Worm (Caenorhabditis elegans) whole organism, L4/young adult: Measurements from ENCODE around the gene Y82E9BR.19.
A peak's percentile ranks its signal among the peaks of the same experiment; 100 is the strongest.

Experiments used
- W03F9.2 ChIP-seq: fragments of 150-350 bp; optimal IDR thresholded peaks from 2 replicates; lab custom pipeline; 2014; ENCODE audit warnings: missing biosample characterization, missing genetic modification characterization
- dao-5 ChIP-seq: sonication (generic microtip); optimal IDR thresholded peaks from 2 replicates; lab custom pipeline; 2016; ENCODE audit warnings: missing genotype, missing genetic modification characterization, moderate library complexity, missing compliant biosample characterization
- him-1 ChIP-seq: sonication (generic microtip); optimal IDR thresholded peaks from 2 replicates; lab custom pipeline; 2016; ENCODE audit warnings: missing genotype, missing genetic modification reagents, missing genetic modification characterization, missing compliant biosample characterization

Gene Y82E9BR.19

ce11 chrIII:1495230-1495629, at the start of gene Y82E9BR.19:
Y82E9BR.19 (minus strand) TSS chrIII:1495330.
- TF ChIP-seq dao-5 (tag; lab: Kevin White, UChicago) (no peak), W03F9.2 (tag; lab: Kevin White, UChicago) (no peak), him-1 (no peak)

- TF ChIP-seq dao-5 (tag; lab: Kevin White, UChicago), result no peak
- TF ChIP-seq him-1, result no peak
- TF ChIP-seq W03F9.2 (tag; lab: Kevin White, UChicago), result no peak
These were observed 48.4 kb upstream of the Y82E9BR.19 start for ce11 chrIII:1543406-1544011.

DNA sequence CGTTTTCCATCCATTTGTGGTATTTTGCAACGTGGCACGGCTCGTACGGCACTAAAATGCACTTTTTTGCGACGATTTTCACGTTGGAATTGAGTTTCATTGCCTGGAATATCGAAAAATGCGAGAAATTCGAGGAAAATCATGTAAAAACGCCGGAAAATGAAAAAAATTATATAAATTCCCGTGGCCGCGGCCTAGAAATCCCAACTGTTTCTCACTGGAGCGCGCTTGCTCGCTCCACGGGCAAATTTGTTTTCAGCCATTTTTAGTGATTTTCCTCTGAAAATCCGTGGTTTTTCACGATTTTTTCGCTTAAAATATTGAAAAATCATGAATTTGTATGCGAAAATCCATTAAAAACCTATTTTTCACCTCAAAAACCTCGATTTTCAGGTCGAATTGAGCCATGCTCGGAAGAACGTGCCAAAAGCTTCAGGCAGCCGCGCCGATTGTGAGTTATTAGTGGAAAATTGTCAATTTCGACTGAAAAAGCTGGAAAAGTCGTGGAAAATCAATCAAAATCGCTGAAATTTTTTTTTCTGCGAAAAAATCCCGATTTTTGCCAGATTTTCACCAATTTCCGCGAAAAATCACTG, 45.1 kb upstream of the Y82E9BR.19 start, which contains the start of the genes Y67D2.5 and cisd-3.2:
TSS of gene Y67D2.5 (minus strand) at position 145 of the 596 bp plus-strand sequence.
TSS of gene cisd-3.2 (plus strand) at position 394 of the 596 bp plus-strand sequence.
- TF ChIP-seq W03F9.2 (tag; lab: Kevin White, UChicago) (peak; percentile 23), him-1 (no peak), dao-5 (tag; lab: Kevin White, UChicago) (no peak)

- TF ChIP-seq dao-5 (tag; lab: Kevin White, UChicago), result no peak
- TF ChIP-seq W03F9.2 (tag; lab: Kevin White, UChicago), result no peak
- TF ChIP-seq him-1, result no peak
These were observed 44.2 kb upstream of the Y82E9BR.19 start for ce11 chrIII:1539366-1539765.

DNA sequence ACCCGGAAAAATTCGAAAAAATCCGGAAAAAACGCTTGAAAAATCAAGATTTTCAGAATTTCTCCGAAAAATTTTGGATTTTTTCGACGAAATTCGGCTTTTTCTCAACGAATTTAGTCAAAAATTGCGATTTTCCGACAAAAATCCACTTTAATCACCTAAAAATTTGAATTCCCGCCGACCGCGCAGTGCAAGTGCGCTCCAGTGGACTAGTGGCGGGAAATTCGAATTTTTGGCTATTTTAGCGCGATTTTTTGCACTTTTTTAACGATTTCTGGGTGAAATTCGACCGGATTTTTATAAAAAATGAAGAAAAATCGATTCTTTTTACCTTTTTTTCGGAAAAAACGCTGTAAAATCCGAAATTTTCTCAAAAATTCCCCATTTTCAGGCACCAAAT, 39.3 kb upstream of the Y82E9BR.19 start:
- TF ChIP-seq him-1 (no peak), W03F9.2 (tag; lab: Kevin White, UChicago) (no peak), dao-5 (tag; lab: Kevin White, UChicago) (no peak)

DNA sequence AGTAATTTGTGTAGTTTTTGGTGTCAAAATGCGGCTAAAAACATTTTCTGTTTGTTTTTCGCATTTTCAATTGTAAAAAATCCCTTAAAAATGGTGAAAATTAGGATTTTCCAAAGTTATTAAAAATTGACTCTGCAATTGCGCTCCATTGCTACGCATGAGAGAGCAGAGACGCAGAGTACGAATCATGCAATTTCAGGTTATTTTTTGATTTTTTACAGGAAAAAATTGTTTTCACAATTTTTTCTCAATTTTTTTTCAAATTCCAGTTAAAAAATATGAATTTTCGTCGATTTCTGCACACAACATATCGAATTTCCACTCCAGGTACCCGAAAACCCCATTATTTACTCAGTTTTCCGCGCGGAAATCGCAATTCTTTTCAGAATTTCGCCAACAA, 38.5 kb upstream of the Y82E9BR.19 start, which contains the start of gene mtg-1:
TSS of gene mtg-1 (plus strand) at position 160 of the 400 bp plus-strand sequence.
- TF ChIP-seq him-1 (no peak), W03F9.2 (tag; lab: Kevin White, UChicago) (peak; percentile 8)

- TF ChIP-seq dao-5 (tag; lab: Kevin White, UChicago) (no peak), him-1 (no peak), W03F9.2 (tag; lab: Kevin White, UChicago) (no peak)
These were observed 37.8 kb upstream of the Y82E9BR.19 start, which contains the start of gene snf-6 for ce11 chrIII:1532777-1533473. snf-6 (minus strand) TSS chrIII:1532827.

ce11 chrIII:1528423-1528822, 33.3 kb upstream of the Y82E9BR.19 start:
- TF ChIP-seq dao-5 (tag; lab: Kevin White, UChicago) (no peak), W03F9.2 (tag; lab: Kevin White, UChicago) (no peak), him-1 (no peak)

- TF ChIP-seq W03F9.2 (tag; lab: Kevin White, UChicago) (no peak), him-1 (no peak), dao-5 (tag; lab: Kevin White, UChicago) (no peak)
These were observed 24.8 kb upstream of the Y82E9BR.19 start for ce11 chrIII:1519906-1520305.

DNA sequence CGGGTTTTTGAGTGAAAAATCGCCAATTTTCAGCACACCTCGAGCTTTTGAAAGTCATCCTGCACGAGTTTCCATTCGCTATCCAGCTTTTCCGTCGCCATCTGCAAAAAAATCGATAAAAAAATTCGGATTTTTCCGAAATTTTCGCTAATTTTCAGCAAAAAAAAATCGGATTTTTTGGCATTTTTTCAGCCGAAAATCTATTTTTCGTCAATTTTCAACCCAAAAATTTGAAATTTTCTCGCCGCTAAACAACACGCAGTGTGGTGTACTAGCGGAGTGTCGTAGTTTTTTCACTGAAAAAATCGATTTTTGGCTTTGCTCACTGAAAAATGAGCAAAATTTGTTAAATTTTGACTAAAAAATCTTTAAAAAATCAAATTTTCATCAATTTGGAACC, 22.8 kb upstream of the Y82E9BR.19 start, which contains the start of gene tmem-120:
TSS of gene tmem-120 (minus strand) at position 101 of the 400 bp plus-strand sequence.
- TF ChIP-seq him-1 (no peak), W03F9.2 (tag; lab: Kevin White, UChicago) (no peak), dao-5 (tag; lab: Kevin White, UChicago) (no peak)

DNA sequence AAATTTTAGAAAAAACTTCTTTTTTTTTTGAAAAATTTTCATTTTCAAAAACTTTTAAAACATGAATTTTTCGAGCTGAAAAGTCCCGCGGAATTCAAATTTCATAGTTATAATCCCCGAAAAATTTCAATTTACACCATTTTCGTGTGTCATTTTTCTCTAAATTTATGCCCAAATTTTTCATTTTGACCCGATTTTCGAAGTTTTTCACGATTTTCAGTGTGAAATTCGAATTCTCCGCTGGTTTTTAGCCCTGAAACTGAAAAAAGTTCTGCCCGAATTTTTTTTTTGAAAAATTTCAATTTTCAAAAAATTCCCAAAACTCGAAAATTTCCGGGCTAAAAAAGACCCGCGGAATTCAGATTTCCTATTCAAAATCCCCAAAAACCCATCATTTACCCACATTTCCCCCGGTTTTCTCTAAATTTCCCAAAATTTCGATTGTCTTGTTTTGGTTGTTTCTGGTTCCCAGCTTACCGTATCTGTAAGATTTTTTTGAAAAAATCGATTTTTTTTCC, 13.7 kb upstream of the Y82E9BR.19 start:
- TF ChIP-seq dao-5 (tag; lab: Kevin White, UChicago) (no peak), W03F9.2 (tag; lab: Kevin White, UChicago) (no peak), him-1 (no peak)

DNA sequence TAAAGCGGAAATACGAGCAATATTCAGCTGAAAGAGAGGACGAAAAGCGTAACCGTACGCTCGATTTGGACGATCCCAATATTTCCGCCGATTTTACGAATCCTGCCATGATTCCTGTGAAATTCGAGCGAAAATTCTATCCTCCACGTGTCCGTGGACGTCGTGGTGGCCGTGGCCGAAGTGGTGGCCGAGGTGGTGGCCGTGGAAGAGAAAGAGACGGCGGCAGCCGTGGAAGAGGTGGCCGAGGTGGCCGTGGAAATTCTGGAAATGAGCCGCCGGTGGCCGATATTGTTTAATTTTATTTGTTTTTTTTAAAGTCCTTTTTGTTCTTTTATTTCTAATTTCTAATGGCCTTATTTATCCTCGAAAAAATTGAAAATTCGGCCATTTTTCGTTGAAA, 13.1 kb upstream of the Y82E9BR.19 start:
- no peak for TF ChIP-seq dao-5 (tag; lab: Kevin White, UChicago)
- no peak for TF ChIP-seq him-1
- TF ChIP-seq W03F9.2 (tag; lab: Kevin White, UChicago), result no peak

DNA sequence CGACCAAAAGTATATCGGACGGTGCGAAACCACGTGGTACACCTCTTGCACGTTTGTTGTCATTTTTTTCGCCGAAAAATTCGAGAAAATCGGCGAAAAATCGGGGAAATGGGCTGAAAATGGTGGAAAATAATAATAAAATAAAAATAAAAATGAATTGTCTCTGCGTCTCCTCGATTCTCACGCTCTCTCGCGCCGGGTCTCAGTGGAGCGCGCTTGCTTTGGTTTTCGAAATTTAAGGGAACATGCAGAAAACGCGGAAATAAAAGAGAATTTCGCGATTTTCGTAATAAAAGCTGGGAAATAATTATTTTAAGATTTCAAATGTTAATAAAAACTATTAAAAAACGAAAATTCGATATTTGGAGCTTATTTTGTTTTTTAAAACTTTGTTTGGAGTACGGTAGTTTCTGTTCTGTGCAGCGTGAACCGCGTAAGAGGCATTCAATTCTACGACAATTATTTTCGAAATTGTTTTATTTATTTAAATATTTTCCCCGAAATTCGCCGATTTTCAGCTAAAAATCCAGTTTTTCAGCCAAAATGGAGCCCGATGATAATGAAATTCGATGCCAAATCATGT, 824 bp upstream of the Y82E9BR.19 start, which contains the start of the genes ave-1 and M01G5.1:
TSS of gene ave-1 (minus strand) at position 113 of the 583 bp plus-strand sequence.
TSS of gene M01G5.1 (plus strand) at position 539 of the 583 bp plus-strand sequence.
- TF ChIP-seq him-1, result no peak
- TF ChIP-seq dao-5 (tag; lab: Kevin White, UChicago), result no peak
- TF ChIP-seq W03F9.2 (tag; lab: Kevin White, UChicago), result peak; percentile 50
